Worm (Caenorhabditis elegans): Measurements from ENCODE around the gene sto-2.

Gene sto-2

ce11 chrX:5335368-5335767 lies 12.2 kb upstream of the sto-2 start, which contains the start of gene C26B9.6:
C26B9.6 (minus strand) TSS chrX:5335468.
- TF ChIP-seq ceh-79 (tag; optimal IDR thresholded peaks at IDR 0.05): no peak
- TF ChIP-seq lin-40 (tag; optimal IDR thresholded peaks at IDR 0.05): no peak
- TF ChIP-seq die-1 (tag; optimal IDR thresholded peaks at IDR 0.05): no peak
- TF ChIP-seq dpl-1 (GFP tag; optimal IDR thresholded peaks at IDR 0.05): no peak
- no peak for TF ChIP-seq egl-44 (GFP tag; IDR thresholded peaks at IDR 0.05)
- no peak for TF ChIP-seq pbrm-1 (GFP tag; IDR thresholded peaks at IDR 0.05)
- TF ChIP-seq ceh-40 (GFP tag; IDR thresholded peaks at IDR 0.05): no peak
- TF ChIP-seq pha-4 (tag; optimal IDR thresholded peaks at IDR 0.05): no peak
- TF ChIP-seq sea-2 (GFP tag; IDR thresholded peaks at IDR 0.05): no peak
- TF ChIP-seq C06A6.2 (GFP tag; conservative IDR thresholded peaks at IDR 0.05): no peak
- TF ChIP-seq zim-3 (tag; optimal IDR thresholded peaks at IDR 0.05): no peak
- no peak for TF ChIP-seq nhr-27 (tag; optimal IDR thresholded peaks at IDR 0.05)
- no peak for TF ChIP-seq dpff-1 (tag; optimal IDR thresholded peaks at IDR 0.05)
- TF ChIP-seq Y67H2A.10 (GFP tag; conservative IDR thresholded peaks at IDR 0.05): no peak
- no peak for TF ChIP-seq fkh-3 (tag; optimal IDR thresholded peaks at IDR 0.05)

ce11 chrX:5330765-5331164 lies 7.6 kb upstream of the sto-2 start:
- TF ChIP-seq D2030.7 (GFP tag; IDR thresholded peaks at IDR 0.05): no peak
- TF ChIP-seq sdz-38 (tag; optimal IDR thresholded peaks at IDR 0.05): no peak
- no peak for TF ChIP-seq him-1 (tag; optimal IDR thresholded peaks at IDR 0.05)
- no peak for TF ChIP-seq F37B4.10 (GFP tag; IDR thresholded peaks at IDR 0.05)
- no peak for TF ChIP-seq akir-1 (GFP tag; optimal IDR thresholded peaks at IDR 0.05)
- TF ChIP-seq lin-35 (GFP tag; optimal IDR thresholded peaks at IDR 0.05): no peak

ce11 chrX:5329236-5329635 lies 6.0 kb upstream of the sto-2 start, which contains the start of gene C26B9.5:
C26B9.5 (plus strand) TSS chrX:5329479.
- TF ChIP-seq nhr-80 (tag; optimal IDR thresholded peaks at IDR 0.05): peak; percentile 68
- no peak for TF ChIP-seq ztf-28 (GFP tag; IDR thresholded peaks at IDR 0.05)
- no peak for TF ChIP-seq Y56A3A.18 (GFP tag; IDR thresholded peaks at IDR 0.05)
- no peak for TF ChIP-seq lin-54 (GFP tag; optimal IDR thresholded peaks at IDR 0.05)
- no peak for TF ChIP-seq ZK185.1 (tag; optimal IDR thresholded peaks at IDR 0.05; ENCODE audit: poor library complexity, severe bottlenecking)
- no peak for TF ChIP-seq mes-4 (tag; optimal IDR thresholded peaks at IDR 0.05)

DNA sequence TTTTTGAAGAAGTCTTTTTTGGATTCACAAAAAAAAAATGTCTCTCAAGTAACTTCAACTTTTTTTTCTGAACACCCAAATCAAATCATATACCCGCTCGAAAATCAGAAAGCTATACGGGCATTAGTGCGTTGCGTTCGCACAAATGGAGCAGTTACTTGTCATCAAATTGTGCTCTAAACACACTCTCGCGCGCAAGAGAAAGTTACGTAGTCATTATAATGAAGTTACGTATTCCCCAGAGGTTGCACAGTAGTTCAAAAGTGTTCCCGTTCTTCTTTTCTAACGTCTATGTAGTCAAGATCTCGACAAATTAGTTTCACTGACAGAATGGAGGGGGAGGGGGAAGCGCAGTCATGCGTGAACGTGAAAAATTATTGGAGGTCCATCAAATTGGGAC lies 1.6 kb downstream of the sto-2 start:
- TF ChIP-seq ztf-22 (GFP tag; optimal IDR thresholded peaks at IDR 0.05) (no peak), ztf-3 (GFP tag; optimal IDR thresholded peaks at IDR 0.05) (no peak), lin-40 (tag; optimal IDR thresholded peaks at IDR 0.05) (no peak), Y95B8A.8 (GFP tag; IDR thresholded peaks at IDR 0.05) (no peak), zim-3 (tag; optimal IDR thresholded peaks at IDR 0.05) (no peak), aptf-2 (GFP tag; conservative IDR thresholded peaks at IDR 0.05) (no peak)

- TF ChIP-seq mel-28 (tag; optimal IDR thresholded peaks at IDR 0.05; ENCODE audit: borderline replicate concordance) (no peak), sdz-38 (tag; optimal IDR thresholded peaks at IDR 0.05) (no peak), zim-3 (tag; optimal IDR thresholded peaks at IDR 0.05) (peak; percentile 81), egl-18 (GFP tag; IDR thresholded peaks at IDR 0.05) (no peak), snpc-1.3 (tag; optimal IDR thresholded peaks at IDR 0.05; ENCODE audit: insufficient read depth) (peak; percentile 71), madf-3 (GFP tag; IDR thresholded peaks at IDR 0.05) (0 out of 2 replicates have a peak, but pooled peaks have one; percentile 22), Y53G8AR.9 (GFP tag; conservative IDR thresholded peaks at IDR 0.05) (0 out of 2 replicates have a peak, but pooled peaks have one; percentile 51), ztf-28 (GFP tag; IDR thresholded peaks at IDR 0.05) (no peak), lin-35 (GFP tag; optimal IDR thresholded peaks at IDR 0.05) (peak in 1 of 3 experiments; percentile 57), mxl-1 (tag; optimal IDR thresholded peaks at IDR 0.05) (peak; percentile 62), hsf-1 (GFP tag; IDR thresholded peaks at IDR 0.05) (no peak), lsl-1 (GFP tag; optimal IDR thresholded peaks at IDR 0.05) (no peak), rec-8 (tag; optimal IDR thresholded peaks at IDR 0.05) (peak; percentile 42 to 63), F23B12.7 (tag; optimal IDR thresholded peaks at IDR 0.05; ENCODE audit: insufficient read depth) (peak; percentile 76), unc-62 (GFP tag; optimal IDR thresholded peaks at IDR 0.05) (no peak)
These were observed 3.9 kb downstream of the sto-2 start for ce11 chrX:5319214-5319838.

All from whole organism, young adult.